Fruit fly (Drosophila melanogaster): ENCODE measurements around the gene awd.
A peak's percentile ranks its signal among the peaks of the same experiment; 100 is the strongest.

The awd gene

DNA sequence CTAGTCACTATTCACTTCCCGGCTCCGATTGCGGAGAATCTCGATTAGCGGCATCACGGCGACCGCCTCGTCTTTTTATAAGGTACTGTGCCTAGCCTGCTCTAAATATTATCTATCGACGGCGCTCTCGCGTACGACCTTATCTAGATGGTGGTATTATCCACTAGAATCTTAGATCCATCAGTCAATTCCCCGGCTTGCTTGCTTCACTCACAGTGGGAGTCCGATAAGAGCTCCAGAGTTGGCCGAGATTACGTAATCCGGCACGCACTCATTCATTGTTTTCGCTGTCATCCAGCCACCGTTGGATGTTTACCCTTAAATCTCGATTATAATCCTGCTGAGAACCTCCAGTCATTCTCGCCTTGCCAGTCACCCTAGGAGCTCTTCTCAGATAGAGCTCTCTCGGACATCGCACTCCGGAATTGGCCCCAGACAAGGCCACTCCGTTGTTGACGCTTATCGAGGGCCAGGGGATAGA is 15.7 kb upstream of the awd start, which contains the start of gene Smvt:
TSS of gene Smvt (minus strand) at position 51 of the 481 bp plus-strand sequence.
- TF ChIP-seq cic (GFP tag; optimal IDR thresholded peaks at IDR 0.05) (peak; percentile 83), pad (GFP tag; optimal IDR thresholded peaks at IDR 0.05) (no peak), CG12768 (GFP tag; optimal IDR thresholded peaks at IDR 0.05) (no peak), Clk (GFP tag; optimal IDR thresholded peaks at IDR 0.05) (no peak), CG1620 (GFP tag; optimal IDR thresholded peaks at IDR 0.05) (no peak), Hr96 (GFP tag; optimal IDR thresholded peaks at IDR 0.05) (no peak), CG7101 (tag; optimal IDR thresholded peaks at IDR 0.05) (no peak), CG14711 (tag; optimal IDR thresholded peaks at IDR 0.05) (no peak), CG7045 (GFP tag; optimal IDR thresholded peaks at IDR 0.05) (no peak), Crg-1 (GFP tag; optimal IDR thresholded peaks at IDR 0.05) (no peak), cnc (optimal IDR thresholded peaks at IDR 0.05) (peak in 1 of 2 experiments; percentile 13), CG33017 (tag; optimal IDR thresholded peaks at IDR 0.05) (no peak), toe (GFP tag; optimal IDR thresholded peaks at IDR 0.05) (no peak), CG11617 (GFP tag; optimal IDR thresholded peaks at IDR 0.05) (no peak), Mnt (GFP tag; optimal IDR thresholded peaks at IDR 0.05) (no peak), ovo (GFP tag; optimal IDR thresholded peaks at IDR 0.05) (no peak), tj (GFP tag; optimal IDR thresholded peaks at IDR 0.05) (no peak), CG5204 (GFP tag; optimal IDR thresholded peaks at IDR 0.05) (no peak)

- no peak for TF ChIP-seq CG7101 (tag; optimal IDR thresholded peaks at IDR 0.05)
- no peak for TF ChIP-seq CG33017 (tag; optimal IDR thresholded peaks at IDR 0.05)
- peak; percentile 17 for TF ChIP-seq kay (GFP tag; ENCODE audit: borderline replicate concordance)
- TF ChIP-seq CG1620 (GFP tag; optimal IDR thresholded peaks at IDR 0.05) = no peak
- no peak for TF ChIP-seq ovo (GFP tag; optimal IDR thresholded peaks at IDR 0.05)
Measured at dm6 chr3R:31758587-31759167, 12.8 kb upstream of the awd start, which contains the start of gene CG2187. TSS of gene CG2187 (minus strand) at chr3R:31758637.

DNA sequence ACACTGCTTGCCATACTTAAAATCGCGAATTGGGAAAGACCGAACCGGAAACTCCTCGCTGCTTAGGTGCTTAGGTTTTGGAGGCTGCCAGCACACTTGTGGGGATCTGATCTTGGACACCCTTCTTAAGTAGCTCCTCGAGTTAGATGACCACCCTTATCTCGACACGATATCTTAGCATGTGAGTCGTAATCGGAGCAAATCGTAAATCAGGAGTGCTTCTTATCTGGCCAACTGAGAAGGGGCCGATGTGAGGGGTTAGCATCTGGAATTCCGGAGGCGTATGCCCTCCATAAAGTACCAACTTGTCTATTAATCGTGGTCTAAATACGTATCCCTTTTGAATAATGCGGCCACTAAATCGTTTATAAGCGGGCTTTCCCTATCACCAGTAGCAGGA is 8.7 kb upstream of the awd start, which contains the start of gene salt:
TSS of gene salt (minus strand) at position 101 of the 400 bp plus-strand sequence.
- TF ChIP-seq CG11617 (GFP tag; optimal IDR thresholded peaks at IDR 0.05) (no peak), CG1620 (GFP tag; optimal IDR thresholded peaks at IDR 0.05) (no peak), Hr96 (GFP tag; optimal IDR thresholded peaks at IDR 0.05) (no peak), CG33017 (tag; optimal IDR thresholded peaks at IDR 0.05) (no peak), Crg-1 (GFP tag; optimal IDR thresholded peaks at IDR 0.05) (no peak), CG7045 (GFP tag; optimal IDR thresholded peaks at IDR 0.05) (no peak), tj (GFP tag; optimal IDR thresholded peaks at IDR 0.05) (no peak)

- TF ChIP-seq Crg-1 (GFP tag; optimal IDR thresholded peaks at IDR 0.05) (no peak), CG33017 (tag; optimal IDR thresholded peaks at IDR 0.05) (no peak), CG14711 (tag; optimal IDR thresholded peaks at IDR 0.05) (no peak), CG12768 (GFP tag; optimal IDR thresholded peaks at IDR 0.05) (peak; percentile 28), CG11617 (GFP tag; optimal IDR thresholded peaks at IDR 0.05) (peak; percentile 69), CG5204 (GFP tag; optimal IDR thresholded peaks at IDR 0.05) (no peak), ovo (GFP tag; optimal IDR thresholded peaks at IDR 0.05) (peak; percentile 28), CG1620 (GFP tag; optimal IDR thresholded peaks at IDR 0.05) (no peak), pad (GFP tag; optimal IDR thresholded peaks at IDR 0.05) (peak; percentile 60), toe (GFP tag; optimal IDR thresholded peaks at IDR 0.05) (no peak), CG7045 (GFP tag; optimal IDR thresholded peaks at IDR 0.05) (no peak), Hr96 (GFP tag; optimal IDR thresholded peaks at IDR 0.05) (peak; percentile 49), CG7101 (tag; optimal IDR thresholded peaks at IDR 0.05) (peak; percentile 5), Clk (GFP tag; optimal IDR thresholded peaks at IDR 0.05) (no peak), Mnt (GFP tag; optimal IDR thresholded peaks at IDR 0.05) (peak; percentile 99), bab1 (GFP tag; optimal IDR thresholded peaks at IDR 0.05) (peak; percentile 16), kay (GFP tag; ENCODE audit: borderline replicate concordance) (no peak), cic (GFP tag; optimal IDR thresholded peaks at IDR 0.05) (peak; percentile 93), cnc (optimal IDR thresholded peaks at IDR 0.05) (no peak), tj (GFP tag; optimal IDR thresholded peaks at IDR 0.05) (peak; percentile 40)
Measured at dm6 chr3R:31748093-31748996, 2.5 kb upstream of the awd start.

dm6 chr3R:31747429-31748048 is 1.7 kb upstream of the awd start, which contains the start of the genes nero and CG1910:
TSS of gene nero (minus strand) at chr3R:31747558.
TSS of gene CG1910 (plus strand) at chr3R:31747643.
- TF ChIP-seq cic (GFP tag; optimal IDR thresholded peaks at IDR 0.05) = no peak
- peak; percentile 0 for TF ChIP-seq toe (GFP tag; optimal IDR thresholded peaks at IDR 0.05)
- no peak for TF ChIP-seq Hr96 (GFP tag; optimal IDR thresholded peaks at IDR 0.05)
- TF ChIP-seq CG5204 (GFP tag; optimal IDR thresholded peaks at IDR 0.05) = no peak
- TF ChIP-seq tj (GFP tag; optimal IDR thresholded peaks at IDR 0.05) = peak; percentile 85
- no peak for TF ChIP-seq CG14711 (tag; optimal IDR thresholded peaks at IDR 0.05)
- TF ChIP-seq CG7045 (GFP tag; optimal IDR thresholded peaks at IDR 0.05) = no peak
- no peak for TF ChIP-seq Clk (GFP tag; optimal IDR thresholded peaks at IDR 0.05)
- TF ChIP-seq cnc (optimal IDR thresholded peaks at IDR 0.05) = no peak
- TF ChIP-seq pad (GFP tag; optimal IDR thresholded peaks at IDR 0.05) = no peak
- peak; percentile 96 for TF ChIP-seq Mnt (GFP tag; optimal IDR thresholded peaks at IDR 0.05)
- TF ChIP-seq CG12768 (GFP tag; optimal IDR thresholded peaks at IDR 0.05) = no peak
- TF ChIP-seq ovo (GFP tag; optimal IDR thresholded peaks at IDR 0.05) = no peak
- TF ChIP-seq bab1 (GFP tag; optimal IDR thresholded peaks at IDR 0.05) = peak; percentile 42
- no peak for TF ChIP-seq CG11617 (GFP tag; optimal IDR thresholded peaks at IDR 0.05)
- no peak for TF ChIP-seq CG33017 (tag; optimal IDR thresholded peaks at IDR 0.05)
- TF ChIP-seq CG1620 (GFP tag; optimal IDR thresholded peaks at IDR 0.05) = peak; percentile 18
- peak; percentile 54 for TF ChIP-seq CG7101 (tag; optimal IDR thresholded peaks at IDR 0.05)
- TF ChIP-seq Crg-1 (GFP tag; optimal IDR thresholded peaks at IDR 0.05) = peak; percentile 18
- no peak for TF ChIP-seq kay (GFP tag; ENCODE audit: borderline replicate concordance)

All from whole organism, adult.